Worm (Caenorhabditis elegans) whole organism, young adult: ENCODE data around the gene B0454.8.

Experiments used
- B0019.2 ChIP-seq: fragments of 200-800 bp; sonication (Bioruptor generic); conservative IDR thresholded peaks from 2 replicates; pipeline ENCODE4 v1.3.6; 2022; ENCODE audit warnings: missing genetic modification reagents, missing genetic modification characterization, missing compliant biosample characterization
- B0035.1 ChIP-seq: sonication (generic microtip); optimal IDR thresholded peaks from 2 replicates; lab custom pipeline; 2016; ENCODE audit warnings: missing genetic modification characterization, mild to moderate bottlenecking, missing compliant biosample characterization, missing genotype, missing genetic modification reagents
- B0261.1 ChIP-seq: sonication (generic microtip); optimal IDR thresholded peaks from 2 replicates; lab custom pipeline; 2016; ENCODE audit warnings: mild to moderate bottlenecking, missing genetic modification characterization, moderate library complexity, missing compliant biosample characterization
- C06A6.2 ChIP-seq: fragments of 200-800 bp; sonication (Bioruptor generic); conservative IDR thresholded peaks from 2 replicates; pipeline ENCODE4 v1.3.6; 2022; ENCODE audit warnings: missing genetic modification characterization, missing compliant biosample characterization
- F22D6.2 ChIP-seq: sonication (generic microtip); optimal IDR thresholded peaks from 2 replicates; lab custom pipeline; 2016; ENCODE audit warnings: mild to moderate bottlenecking, missing genetic modification characterization, missing compliant biosample characterization
- F37B4.10 ChIP-seq: fragments of 200-800 bp; sonication (Bioruptor generic); IDR thresholded peaks from 2 replicates; pipeline ENCODE4 v1.3.6; 2022; ENCODE audit warnings: missing genetic modification characterization, missing compliant biosample characterization
- F39B2.1 ChIP-seq: fragments of 200-800 bp; sonication (Bioruptor generic); IDR thresholded peaks from 2 replicates; pipeline ENCODE4 v1.3.6; 2022; ENCODE audit warnings: missing genetic modification reagents, missing genetic modification characterization, missing compliant biosample characterization
- K12H6.12 ChIP-seq: fragments of 200-800 bp; sonication (Bioruptor generic); optimal IDR thresholded peaks from 2 replicates; lab custom pipeline; 2018; ENCODE audit warnings: mild to moderate bottlenecking, missing genetic modification characterization, missing compliant biosample characterization
- ama-1 ChIP-seq, 3 experiments: fragments of 150-350 bp in 1 of 3; sonication (generic microtip) in 2 of 3; optimal IDR thresholded peaks; 2 replicates each; lab custom pipeline; 2014 to 2018; ENCODE audit warnings: missing biosample characterization in 2 of 3, missing genetic modification characterization in 2 of 3, missing genetic modification reagents in 2 of 3
- atf-7 ChIP-seq: sonication (generic microtip); optimal IDR thresholded peaks from 2 replicates; lab custom pipeline; 2017; ENCODE audit warnings: mild to moderate bottlenecking, missing genetic modification characterization, missing compliant biosample characterization
- attf-5 ChIP-seq: fragments of 200-800 bp; sonication (Bioruptor generic); optimal IDR thresholded peaks from 2 replicates; lab custom pipeline; 2018; ENCODE audit warnings: mild to moderate bottlenecking, missing genetic modification characterization, missing compliant biosample characterization
- cebp-1 ChIP-seq, 2 experiments: fragments of 200-800 bp in 1 of 2; sonication (Bioruptor generic) in 1 of 2; sonication (generic microtip) in 1 of 2; IDR thresholded peaks in 1 of 2; optimal IDR thresholded peaks in 1 of 2; 2 replicates each; pipeline versions ENCODE4 v1.3.6 to Lab custom; 2017 to 2022; ENCODE audit warnings: missing compliant biosample characterization in 2 of 2, missing genetic modification characterization in 2 of 2, mild to moderate bottlenecking in 1 of 2, missing genetic modification reagents in 1 of 2, moderate library complexity in 1 of 2
- ceh-27 ChIP-seq: fragments of 200-800 bp; sonication (Bioruptor generic); optimal IDR thresholded peaks from 2 replicates; lab custom pipeline; 2018; ENCODE audit warnings: mild to moderate bottlenecking, missing genetic modification characterization, moderate library complexity, missing compliant biosample characterization
- ceh-79 ChIP-seq: sonication (generic microtip); optimal IDR thresholded peaks from 2 replicates; lab custom pipeline; 2017; ENCODE audit warnings: mild to moderate bottlenecking, missing genetic modification characterization, missing compliant biosample characterization
- die-1 ChIP-seq: sonication (generic microtip); optimal IDR thresholded peaks from 2 replicates; lab custom pipeline; 2016; ENCODE audit warnings: missing genotype, mild to moderate bottlenecking, missing genetic modification characterization, missing compliant biosample characterization
- efl-1 ChIP-seq: fragments of 150-350 bp; optimal IDR thresholded peaks from 2 replicates; lab custom pipeline; 2014; ENCODE audit warnings: missing biosample characterization, missing genetic modification reagents, missing genetic modification characterization
- egrh-3 ChIP-seq: fragments of 200-800 bp; sonication (Bioruptor generic); IDR thresholded peaks from 2 replicates; pipeline ENCODE4 v1.3.6; 2022; ENCODE audit warnings: missing genetic modification reagents, missing genetic modification characterization, missing compliant biosample characterization
- gei-17 ChIP-seq: fragments of 200-800 bp; sonication (Bioruptor generic); optimal IDR thresholded peaks from 2 replicates; lab custom pipeline; 2018; ENCODE audit warnings: mild to moderate bottlenecking, missing genetic modification characterization, missing compliant biosample characterization
- hrde-1 ChIP-seq: sonication (generic microtip); optimal IDR thresholded peaks from 2 replicates; lab custom pipeline; 2016; ENCODE audit warnings: missing genetic modification characterization, mild to moderate bottlenecking, missing compliant biosample characterization, moderate library complexity, missing genotype, missing genetic modification reagents, borderline replicate concordance
- let-526 ChIP-seq: fragments of 200-800 bp; sonication (Bioruptor generic); IDR thresholded peaks from 2 replicates; pipeline ENCODE4 v1.3.6; 2022; ENCODE audit warnings: missing genetic modification reagents, missing genetic modification characterization, missing compliant biosample characterization
- let-607 ChIP-seq, 2 experiments: fragments of 200-800 bp in 1 of 2; sonication (Bioruptor generic) in 1 of 2; sonication (generic microtip) in 1 of 2; optimal IDR thresholded peaks; 2 replicates each; lab custom pipeline; 2016 to 2018; ENCODE audit warnings: mild to moderate bottlenecking in 2 of 2, missing compliant biosample characterization in 2 of 2, missing genetic modification characterization in 2 of 2, moderate library complexity in 2 of 2, missing genotype in 1 of 2
- lin-35 ChIP-seq, 3 experiments: fragments of 150-350 bp in 2 of 3; sonication (generic microtip) in 1 of 3; optimal IDR thresholded peaks; 2 replicates each; lab custom pipeline; 2014 to 2018; ENCODE audit warnings: missing biosample characterization in 3 of 3, missing genetic modification characterization in 3 of 3, missing genetic modification reagents in 3 of 3
- madf-3 ChIP-seq: fragments of 200-800 bp; sonication (Bioruptor generic); IDR thresholded peaks from 2 replicates; pipeline ENCODE4 v1.3.6; 2022; ENCODE audit warnings: missing genetic modification reagents, missing genetic modification characterization, missing compliant biosample characterization
- madf-8 ChIP-seq: fragments of 200-800 bp; sonication (Bioruptor generic); conservative IDR thresholded peaks from 2 replicates; pipeline ENCODE4 v1.3.6; 2022; ENCODE audit warnings: missing genetic modification reagents, missing genetic modification characterization, missing compliant biosample characterization
- mcd-1 ChIP-seq: fragments of 200-800 bp; sonication (Bioruptor generic); IDR thresholded peaks from 2 replicates; pipeline ENCODE4 v1.3.6; 2022; ENCODE audit warnings: missing genetic modification reagents, missing genetic modification characterization, missing compliant biosample characterization
- mes-4 ChIP-seq: sonication (generic microtip); optimal IDR thresholded peaks from 2 replicates; lab custom pipeline; 2016; ENCODE audit warnings: missing genotype, missing genetic modification characterization, missing compliant biosample characterization
- nfya-1 ChIP-seq: sonication (generic microtip); optimal IDR thresholded peaks from 2 replicates; lab custom pipeline; 2017; ENCODE audit warnings: antibody characterized with exemption, missing compliant biosample characterization, missing genetic modification characterization, borderline replicate concordance; ENCODE audit not compliant: insufficient read depth
- nhr-27 ChIP-seq: fragments of 200-800 bp; sonication (Bioruptor generic); optimal IDR thresholded peaks from 2 replicates; lab custom pipeline; 2018; ENCODE audit warnings: mild to moderate bottlenecking, missing genetic modification characterization, moderate library complexity, missing compliant biosample characterization
- pbrm-1 ChIP-seq: fragments of 200-800 bp; sonication (Bioruptor generic); IDR thresholded peaks from 2 replicates; pipeline ENCODE4 v1.3.6; 2022; ENCODE audit warnings: missing genetic modification reagents, missing genetic modification characterization, missing compliant biosample characterization
- pha-4 ChIP-seq: fragments of 150-350 bp; sonication (generic microtip); optimal IDR thresholded peaks from 2 replicates; lab custom pipeline; 2014; ENCODE audit warnings: missing biosample characterization, missing genetic modification reagents, missing genetic modification characterization
- rcor-1 ChIP-seq: fragments of 200-800 bp; sonication (Bioruptor generic); IDR thresholded peaks from 2 replicates; pipeline ENCODE4 v1.3.6; 2022; ENCODE audit warnings: missing genetic modification reagents, missing genetic modification characterization, missing compliant biosample characterization
- sea-2 ChIP-seq: fragments of 200-800 bp; sonication (Bioruptor generic); IDR thresholded peaks from 2 replicates; pipeline ENCODE4 v1.3.6; 2022; ENCODE audit warnings: missing genetic modification characterization, missing compliant biosample characterization
- snpc-1.1 ChIP-seq: sonication (generic microtip); optimal IDR thresholded peaks from 2 replicates; lab custom pipeline; 2017; ENCODE audit warnings: missing genetic modification characterization, mild to moderate bottlenecking, missing compliant biosample characterization, antibody characterized with exemption, moderate library complexity, missing genotype, missing genetic modification reagents; ENCODE audit not compliant: insufficient read depth
- tlf-1 ChIP-seq: fragments of 200-800 bp; sonication (Bioruptor generic); optimal IDR thresholded peaks from 2 replicates; lab custom pipeline; 2018; ENCODE audit warnings: mild to moderate bottlenecking, missing genetic modification characterization, missing compliant biosample characterization
- unc-62 ChIP-seq: fragments of 150-350 bp; optimal IDR thresholded peaks from 2 replicates; lab custom pipeline; 2014; ENCODE audit warnings: missing biosample characterization, missing genetic modification reagents, missing genetic modification characterization
- zfh-2 ChIP-seq: fragments of 200-800 bp; sonication (Bioruptor generic); conservative IDR thresholded peaks from 2 replicates; pipeline ENCODE4 v1.3.6; 2022; ENCODE audit warnings: missing genetic modification reagents, missing genetic modification characterization, missing compliant biosample characterization
- ztf-22 ChIP-seq: fragments of 200-800 bp; sonication (Bioruptor generic); optimal IDR thresholded peaks from 2 replicates; lab custom pipeline; 2018; ENCODE audit warnings: mild to moderate bottlenecking, missing genetic modification characterization, moderate library complexity, missing compliant biosample characterization
- ztf-25 ChIP-seq: fragments of 200-800 bp; sonication (Bioruptor generic); IDR thresholded peaks from 2 replicates; pipeline ENCODE4 v1.3.6; 2022; ENCODE audit warnings: missing genetic modification reagents, missing genetic modification characterization, missing compliant biosample characterization
- ztf-26 ChIP-seq: sonication (generic microtip); optimal IDR thresholded peaks from 2 replicates; lab custom pipeline; 2017; ENCODE audit warnings: missing genetic modification characterization, missing compliant biosample characterization

The B0454.8 gene

ce11 chrII:3062222-3062621 is 19.0 kb upstream of the B0454.8 start (continued):
- no peak for TF ChIP-seq pha-4 (tag; lab: Kevin White, UChicago)
- no peak for TF ChIP-seq atf-7 (tag; lab: Kevin White, UChicago)
- TF ChIP-seq cebp-1 (GFP tag; IDR thresholded peaks at IDR 0.05; lab: Robert Waterston, UW), result 0 out of 2 replicates have a peak, but pooled peaks have one; percentile 12
- peak; percentile 58 for TF ChIP-seq cebp-1 (tag; optimal IDR thresholded peaks at IDR 0.05; lab: Kevin White, UChicago)
- TF ChIP-seq F37B4.10 (GFP tag; lab: Robert Waterston, UW), result no peak
- TF ChIP-seq nhr-27 (tag; lab: Kevin White, UChicago), result no peak
- TF ChIP-seq nfya-1 (tag; lab: Kevin White, UChicago), result no peak
- no peak for TF ChIP-seq ztf-25 (GFP tag; lab: Robert Waterston, UW)
- no peak for TF ChIP-seq unc-62 (GFP tag; lab: Kevin White, UChicago)
- peak; percentile 8 for TF ChIP-seq die-1
- no peak for TF ChIP-seq gei-17 (GFP tag; lab: Kevin White, UChicago)
- no peak for TF ChIP-seq mes-4 (tag; lab: Kevin White, UChicago)
- peak; percentile 2 to 5 for TF ChIP-seq let-607 (tag; optimal IDR thresholded peaks at IDR 0.05; lab: Kevin White, UChicago)
- TF ChIP-seq hrde-1 (tag; lab: Kevin White, UChicago), result peak; percentile 66
- TF ChIP-seq ceh-27 (GFP tag; lab: Kevin White, UChicago), result no peak
- TF ChIP-seq sea-2 (GFP tag; lab: Robert Waterston, UW), result no peak
- no peak for TF ChIP-seq ama-1 (optimal IDR thresholded peaks at IDR 0.05; lab: Kevin White, UChicago)
- peak in 1 of 2 experiments; percentile 38 for TF ChIP-seq ama-1 (GFP tag; optimal IDR thresholded peaks at IDR 0.05; lab: Kevin White, UChicago)
- TF ChIP-seq tlf-1 (GFP tag; lab: Kevin White, UChicago), result no peak
- TF ChIP-seq madf-8 (GFP tag; lab: Robert Waterston, UW), result peak; percentile 42
- peak; percentile 94 for TF ChIP-seq B0261.1
- TF ChIP-seq ceh-79 (tag; lab: Kevin White, UChicago), result no peak
- no peak for TF ChIP-seq madf-3
- TF ChIP-seq snpc-1.1, result peak; percentile 48
- no peak for TF ChIP-seq K12H6.12 (tag; lab: Kevin White, UChicago)
- no peak for TF ChIP-seq ztf-22 (GFP tag; lab: Kevin White, UChicago)
- peak; percentile 47 for TF ChIP-seq ztf-26 (tag; lab: Kevin White, UChicago)
- TF ChIP-seq B0035.1 (tag; lab: Kevin White, UChicago), result no peak
- TF ChIP-seq lin-35 (GFP tag; optimal IDR thresholded peaks at IDR 0.05; lab: Kevin White, UChicago), result peak in 1 of 3 experiments; percentile 28
- peak; percentile 56; the same call in 1 of the 2 replicates for TF ChIP-seq rcor-1 (GFP tag; lab: Robert Waterston, UW)
- TF ChIP-seq, all 124 proteins: peak for 44

ce11 chrII:3061605-3062004 is 18.3 kb upstream of the B0454.8 start:
- peak; percentile 63 for TF ChIP-seq zfh-2 (GFP tag; lab: Robert Waterston, UW)
- no peak for TF ChIP-seq F22D6.2 (tag; lab: Kevin White, UChicago)

- TF ChIP-seq B0261.1, result no peak
- no peak for TF ChIP-seq F39B2.1 (GFP tag; lab: Robert Waterston, UW)
- TF ChIP-seq pbrm-1 (GFP tag; lab: Robert Waterston, UW), result no peak
- TF ChIP-seq let-526 (GFP tag; lab: Robert Waterston, UW), result no peak
- TF ChIP-seq efl-1 (GFP tag; lab: Kevin White, UChicago), result no peak
- no peak for TF ChIP-seq attf-5 (GFP tag; lab: Kevin White, UChicago)
- no peak for TF ChIP-seq egrh-3 (GFP tag; lab: Robert Waterston, UW)
- no peak for TF ChIP-seq mcd-1 (GFP tag; lab: Robert Waterston, UW)
- TF ChIP-seq B0019.2, result no peak
- no peak for TF ChIP-seq C06A6.2 (GFP tag; lab: Robert Waterston, UW)
Observed at ce11 chrII:3060782-3061181, 17.5 kb upstream of the B0454.8 start, which contains the start of gene Y25C1A.6. Gene Y25C1A.6 (plus strand): TSS chrII:3061082.
